Fruit fly (Drosophila melanogaster) whole organism, embryonic: ENCODE results near the gene CG14615.

Source experiments
- Bdp1 ChIP-seq: fragments of 200-800 bp; sonication (Bioruptor generic); optimal IDR thresholded peaks from 3 replicates; lab custom pipeline; 2016; ENCODE audit warnings: missing biosample characterization, missing genetic modification characterization
- CG10959 ChIP-seq: fragments of 200-800 bp; sonication (Bioruptor generic); IDR thresholded peaks from 2 replicates; pipeline ENCODE4 v1.3.6; 2022; ENCODE audit warnings: missing biosample characterization, missing genetic modification characterization
- CG1233 ChIP-seq: fragments of 200-800 bp; sonication (Bioruptor generic); optimal IDR thresholded peaks from 4 replicates; lab custom pipeline; 2018; ENCODE audit warnings: missing biosample characterization, mild to moderate bottlenecking, missing genetic modification characterization
- Hr3 ChIP-seq: fragments of 200-800 bp; sonication (Bioruptor generic); optimal IDR thresholded peaks from 3 replicates; lab custom pipeline; 2016; ENCODE audit warnings: missing biosample characterization, missing genetic modification characterization
- Neu2 ChIP-seq: fragments of 200-800 bp; sonication (Bioruptor generic); optimal IDR thresholded peaks from 3 replicates; lab custom pipeline; 2016; ENCODE audit warnings: missing biosample characterization, missing genetic modification characterization, borderline replicate concordance
- hkb ChIP-seq, 2 experiments: fragments of 200-800 bp in 1 of 2; fragments of >200 bp in 1 of 2; sonication (Bioruptor generic) in 1 of 2; IDR thresholded peaks in 1 of 2; optimal IDR thresholded peaks in 1 of 2; 2 replicates each; pipeline versions ENCODE4 v1.3.6 to Lab custom; 2017 to 2022; ENCODE audit warnings: missing biosample characterization in 1 of 2, missing genetic modification characterization in 1 of 2
- kah ChIP-seq: fragments of 200-800 bp; sonication (Bioruptor generic); optimal IDR thresholded peaks from 2 replicates; lab custom pipeline; 2018; ENCODE audit warnings: missing biosample characterization, mild to moderate bottlenecking, missing genetic modification characterization
- row ChIP-seq: fragments of 200-800 bp; sonication (Bioruptor generic); IDR thresholded peaks from 3 replicates; pipeline ENCODE4 v1.3.6; 2022; ENCODE audit warnings: missing biosample characterization, missing genetic modification characterization
- stwl ChIP-seq: fragments of 200-800 bp; sonication (Bioruptor generic); optimal IDR thresholded peaks from 3 replicates; lab custom pipeline; 2018; ENCODE audit warnings: missing biosample characterization, mild to moderate bottlenecking, missing genetic modification characterization, moderate library complexity

- TF ChIP-seq Hr3 (GFP tag; lab: Kevin White, UChicago) (no peak), CG10959 (GFP tag; lab: Robert Waterston, UW) (no peak), row (no peak), Bdp1 (no peak), CG1233 (GFP tag; lab: Kevin White, UChicago) (no peak), stwl (tag; lab: Kevin White, UChicago) (no peak), hkb (optimal IDR thresholded peaks at IDR 0.05; lab: Kevin White, UChicago) (no peak), hkb (GFP tag; IDR thresholded peaks at IDR 0.05; lab: Robert Waterston, UW) (no peak), Neu2 (GFP tag; lab: Kevin White, UChicago) (no peak), kah (no peak)
These were observed 22.5 kb upstream of the CG14615 start, which contains the start of gene CG14613 for dm6 chrX:22471819-22472218.
